Fruit fly (Drosophila melanogaster): Measurements from ENCODE around the gene Sfp84E.

Gene Sfp84E

DNA sequence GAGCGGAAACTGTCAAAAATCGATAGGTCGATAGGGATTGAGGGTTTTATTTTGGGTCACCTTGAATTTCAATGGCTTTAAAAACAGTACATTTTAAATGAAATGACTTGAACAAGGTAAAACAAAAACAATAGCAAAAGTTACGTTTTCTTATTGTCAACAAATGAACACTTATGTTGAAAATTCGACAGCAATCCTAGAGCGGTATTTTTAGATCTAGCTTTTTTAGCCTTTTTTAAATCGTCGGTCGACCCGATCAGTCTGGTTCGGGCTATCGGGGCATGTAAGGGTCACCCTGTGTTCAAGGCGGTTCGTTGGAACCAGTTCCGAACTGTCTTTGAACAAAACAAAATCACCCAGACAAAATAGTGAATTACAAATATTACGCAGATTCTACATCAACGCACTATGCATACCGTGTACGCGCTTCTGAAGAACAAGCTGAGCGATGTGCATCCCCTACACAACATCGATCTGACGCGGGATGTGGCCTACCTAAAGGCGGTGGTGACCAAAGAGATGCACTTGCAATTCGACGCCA lies 29.0 kb upstream of the Sfp84E start, which contains the start of the genes CG11052 and CG3223 (continued):
- no peak for TF ChIP-seq CG15269 (tag; optimal IDR thresholded peaks at IDR 0.05)
- no peak for TF ChIP-seq Mrtf (GFP tag; IDR thresholded peaks at IDR 0.05)
- TF ChIP-seq z (GFP tag; IDR thresholded peaks at IDR 0.05) = no peak
- TF ChIP-seq trh (GFP tag; optimal IDR thresholded peaks at IDR 0.05) = no peak
- peak; percentile 76 for TF ChIP-seq CG3995 (GFP tag; optimal IDR thresholded peaks at IDR 0.05)
- TF ChIP-seq fru (optimal IDR thresholded peaks at IDR 0.05) = no peak
- TF ChIP-seq CG6689 (GFP tag; IDR thresholded peaks at IDR 0.05) = no peak
- TF ChIP-seq vnd (GFP tag; IDR thresholded peaks at IDR 0.05; ENCODE audit: partially characterized antibody) = no peak
- no peak for TF ChIP-seq ase (GFP tag; IDR thresholded peaks at IDR 0.05)
- TF ChIP-seq crol (GFP tag; IDR thresholded peaks at IDR 0.05) = no peak
- no peak for TF ChIP-seq CG8388 (GFP tag; optimal IDR thresholded peaks at IDR 0.05)
- TF ChIP-seq pros (GFP tag; optimal IDR thresholded peaks at IDR 0.05) = no peak
- TF ChIP-seq CG13287 (GFP tag; IDR thresholded peaks at IDR 0.05; ENCODE audit: partially characterized antibody) = peak; percentile 68
- TF ChIP-seq ERR (GFP tag; optimal IDR thresholded peaks at IDR 0.05) = peak; percentile 47
- TF ChIP-seq sisA (GFP tag; IDR thresholded peaks at IDR 0.05) = no peak
- no peak for TF ChIP-seq HLH3B (GFP tag; IDR thresholded peaks at IDR 0.05)
- no peak for TF ChIP-seq B-H2 (GFP tag; optimal IDR thresholded peaks at IDR 0.05)
- no peak for TF ChIP-seq sima (GFP tag; optimal IDR thresholded peaks at IDR 0.05)
- TF ChIP-seq exex (tag; optimal IDR thresholded peaks at IDR 0.05) = no peak
- no peak for TF ChIP-seq Abd-B (GFP tag; optimal IDR thresholded peaks at IDR 0.05)
- TF ChIP-seq CG14667 (GFP tag; IDR thresholded peaks at IDR 0.05) = no peak
- no peak for TF ChIP-seq CG31365 (tag; optimal IDR thresholded peaks at IDR 0.05)
- TF ChIP-seq bowl (GFP tag; IDR thresholded peaks at IDR 0.05) = no peak
- peak; percentile 40 for TF ChIP-seq Xbp1 (GFP tag; optimal IDR thresholded peaks at IDR 0.05)
- no peak for TF ChIP-seq Hr39 (optimal IDR thresholded peaks at IDR 0.05)
- TF ChIP-seq Myb (GFP tag; optimal IDR thresholded peaks at IDR 0.05) = peak; percentile 55
- no peak for TF ChIP-seq kay (GFP tag; optimal IDR thresholded peaks at IDR 0.05)
- TF ChIP-seq TFAM (GFP tag; optimal IDR thresholded peaks at IDR 0.05) = no peak
- no peak for TF ChIP-seq Blimp-1 (GFP tag; optimal IDR thresholded peaks at IDR 0.05)
- no peak for TF ChIP-seq Awh (GFP tag; IDR thresholded peaks at IDR 0.05)
- no peak for TF ChIP-seq eve (GFP tag; optimal IDR thresholded peaks at IDR 0.05)
- no peak for TF ChIP-seq br (optimal IDR thresholded peaks at IDR 0.05)
- peak; percentile 5 for TF ChIP-seq CG34376 (GFP tag; optimal IDR thresholded peaks at IDR 0.05)
- TF ChIP-seq fd102C (GFP tag; optimal IDR thresholded peaks at IDR 0.05) = no peak
- no peak for TF ChIP-seq CG4707 (GFP tag; optimal IDR thresholded peaks at IDR 0.05)
- TF ChIP-seq wek (GFP tag; optimal IDR thresholded peaks at IDR 0.05) = no peak
- TF ChIP-seq Dek (tag; optimal IDR thresholded peaks at IDR 0.05) = no peak
- TF ChIP-seq gem (tag; optimal IDR thresholded peaks at IDR 0.05) = no peak
- TF ChIP-seq sens (GFP tag) = peak; percentile 74
- no peak for TF ChIP-seq peb (GFP tag; IDR thresholded peaks at IDR 0.05)
- TF ChIP-seq Scr (GFP tag; IDR thresholded peaks at IDR 0.05; ENCODE audit: partially characterized antibody) = peak; percentile 59
- TF ChIP-seq sd (tag; optimal IDR thresholded peaks at IDR 0.05) = no peak
- no peak for TF ChIP-seq jing (GFP tag; optimal IDR thresholded peaks at IDR 0.05)
- TF ChIP-seq CG31441 (GFP tag; IDR thresholded peaks at IDR 0.05) = no peak
- TF ChIP-seq CG12155 (GFP tag; optimal IDR thresholded peaks at IDR 0.05) = peak; percentile 4
- no peak for TF ChIP-seq CG7556 (GFP tag; optimal IDR thresholded peaks at IDR 0.05)
- TF ChIP-seq CG7839 (tag; optimal IDR thresholded peaks at IDR 0.05) = no peak
- TF ChIP-seq lov (optimal IDR thresholded peaks at IDR 0.05) = no peak
- TF ChIP-seq lov (GFP tag; IDR thresholded peaks at IDR 0.05) = no peak
- 0 out of 3 replicates have a peak, but pooled peaks have one; percentile 22 for TF ChIP-seq knrl (GFP tag; IDR thresholded peaks at IDR 0.05; ENCODE audit: partially characterized antibody)
- TF ChIP-seq CG8478 (optimal IDR thresholded peaks at IDR 0.05) = no peak
- TF ChIP-seq sqz (GFP tag; optimal IDR thresholded peaks at IDR 0.05) = no peak
- no peak for TF ChIP-seq Pdp1 (GFP tag; optimal IDR thresholded peaks at IDR 0.05)
